Fruit fly (Drosophila melanogaster) whole organism, embryonic: ENCODE results near the gene Prx1.

Experiments
- Adf1 ChIP-seq: fragments of 200-800 bp; sonication (Bioruptor generic); IDR thresholded peaks from 2 replicates; pipeline ENCODE4 v1.3.6; 2022; ENCODE audit warnings: missing biosample characterization, missing genetic modification characterization
- Aef1 ChIP-seq: fragments of 200-800 bp; sonication (Bioruptor generic); IDR thresholded peaks from 3 replicates; pipeline ENCODE4 v1.3.6; 2022; ENCODE audit warnings: missing biosample characterization, missing genetic modification characterization
- B-H1 ChIP-seq: fragments of 200-800 bp; sonication (Bioruptor generic); IDR thresholded peaks from 3 replicates; pipeline ENCODE4 v1.3.6; 2022; ENCODE audit warnings: missing biosample characterization, missing genetic modification characterization
- CG10321 ChIP-seq: fragments of 200-800 bp; sonication (Bioruptor generic); IDR thresholded peaks from 2 replicates; pipeline ENCODE4 v1.3.6; 2022; ENCODE audit warnings: missing biosample characterization, missing genetic modification characterization
- CG10565 ChIP-seq: fragments of 200-800 bp; sonication (Bioruptor generic); optimal IDR thresholded peaks from 3 replicates; lab custom pipeline; 2016; ENCODE audit warnings: missing biosample characterization, mild to moderate bottlenecking, missing genetic modification characterization
- CG10654 ChIP-seq: fragments of 200-800 bp; sonication (Bioruptor generic); optimal IDR thresholded peaks from 2 replicates; lab custom pipeline; 2016; ENCODE audit warnings: missing biosample characterization, missing genetic modification characterization
- CG11398 ChIP-seq: fragments of 200-800 bp; sonication (Bioruptor generic); optimal IDR thresholded peaks from 2 replicates; lab custom pipeline; 2016; ENCODE audit warnings: missing biosample characterization, missing genetic modification characterization
- CG11695 ChIP-seq: fragments of 200-800 bp; sonication (Bioruptor generic); IDR thresholded peaks from 3 replicates; pipeline ENCODE4 v1.3.6; 2022; ENCODE audit warnings: missing biosample characterization, missing genetic modification characterization
- CG13775 ChIP-seq: fragments of 200-800 bp; sonication (Bioruptor generic); optimal IDR thresholded peaks from 3 replicates; lab custom pipeline; 2017; ENCODE audit warnings: missing biosample characterization, mild to moderate bottlenecking, missing genetic modification characterization
- CG14050 ChIP-seq: fragments of 200-800 bp; sonication (Bioruptor generic); IDR thresholded peaks from 3 replicates; pipeline ENCODE4 v1.3.6; 2022; ENCODE audit warnings: missing biosample characterization, missing genetic modification characterization
- CG15073 ChIP-seq: fragments of 200-800 bp; sonication (Bioruptor generic); optimal IDR thresholded peaks from 2 replicates; lab custom pipeline; 2016; ENCODE audit warnings: missing biosample characterization, missing genetic modification characterization
- CG15479 ChIP-seq: fragments of 200-800 bp; sonication (Bioruptor generic); optimal IDR thresholded peaks from 3 replicates; lab custom pipeline; 2019; ENCODE audit warnings: missing biosample characterization, mild to moderate bottlenecking, missing genetic modification characterization, moderate library complexity
- CG17359 ChIP-seq: fragments of 200-800 bp; sonication (Bioruptor generic); optimal IDR thresholded peaks from 3 replicates; lab custom pipeline; 2018; ENCODE audit warnings: missing biosample characterization, mild to moderate bottlenecking, missing genetic modification characterization, moderate library complexity
- CG17568 ChIP-seq: fragments of 200-800 bp; sonication (Bioruptor generic); optimal IDR thresholded peaks from 2 replicates; lab custom pipeline; 2018; ENCODE audit warnings: missing biosample characterization, mild to moderate bottlenecking, missing genetic modification characterization, moderate library complexity
- CG1792 ChIP-seq: fragments of 200-800 bp; sonication (Bioruptor generic); optimal IDR thresholded peaks from 2 replicates; lab custom pipeline; 2016; ENCODE audit warnings: missing biosample characterization, missing genetic modification characterization
- CG31388 ChIP-seq: fragments of 200-800 bp; sonication (Bioruptor generic); optimal IDR thresholded peaks from 2 replicates; lab custom pipeline; 2016; ENCODE audit warnings: missing biosample characterization, missing genetic modification characterization
- CG3281 ChIP-seq: fragments of 200-800 bp; sonication (Bioruptor generic); optimal IDR thresholded peaks from 3 replicates; lab custom pipeline; 2017; ENCODE audit warnings: missing biosample characterization, mild to moderate bottlenecking, missing genetic modification characterization
- CG3847 ChIP-seq: fragments of 200-800 bp; sonication (Bioruptor generic); IDR thresholded peaks from 2 replicates; pipeline ENCODE4 v1.3.6; 2022; ENCODE audit warnings: missing biosample characterization, missing genetic modification characterization
- CG4617 ChIP-seq: fragments of 200-800 bp; sonication (Bioruptor generic); optimal IDR thresholded peaks from 3 replicates; lab custom pipeline; 2016; ENCODE audit warnings: missing biosample characterization, missing genetic modification characterization, borderline replicate concordance
- CG4707 ChIP-seq: fragments of 200-800 bp; sonication (Bioruptor generic); optimal IDR thresholded peaks from 2 replicates; lab custom pipeline; 2018; ENCODE audit warnings: missing biosample characterization, mild to moderate bottlenecking, missing genetic modification characterization, moderate library complexity
- CG6254 ChIP-seq: fragments of 200-800 bp; sonication (Bioruptor generic); optimal IDR thresholded peaks from 3 replicates; lab custom pipeline; 2017; ENCODE audit warnings: mild to moderate bottlenecking, missing biosample characterization, missing genetic modification reagents, missing genetic modification characterization
- CG6854 ChIP-seq: fragments of 200-800 bp; sonication (Bioruptor generic); optimal IDR thresholded peaks from 3 replicates; lab custom pipeline; 2017; ENCODE audit warnings: missing biosample characterization, mild to moderate bottlenecking, missing genetic modification characterization
- CG7786 ChIP-seq: fragments of 200-800 bp; sonication (Bioruptor generic); optimal IDR thresholded peaks from 2 replicates; lab custom pipeline; 2016; ENCODE audit warnings: missing biosample characterization, missing genetic modification characterization
- CG9437 ChIP-seq: fragments of 200-800 bp; sonication (Bioruptor generic); optimal IDR thresholded peaks from 2 replicates; lab custom pipeline; 2018; ENCODE audit warnings: missing biosample characterization, mild to moderate bottlenecking, missing genetic modification characterization
- D19B ChIP-seq: fragments of 200-800 bp; sonication (Bioruptor generic); optimal IDR thresholded peaks from 2 replicates; lab custom pipeline; 2017; ENCODE audit warnings: missing biosample characterization, mild to moderate bottlenecking, missing genetic modification characterization
- Fer3 ChIP-seq: fragments of 200-800 bp; sonication (Bioruptor generic); optimal IDR thresholded peaks from 2 replicates; lab custom pipeline; 2018; ENCODE audit warnings: missing biosample characterization, mild to moderate bottlenecking, missing genetic modification characterization, moderate library complexity
- H15 ChIP-seq: fragments of 200-800 bp; sonication (Bioruptor generic); IDR thresholded peaks from 3 replicates; pipeline ENCODE4 v1.3.6; 2022; ENCODE audit warnings: missing biosample characterization, missing genetic modification characterization
- HLH4C ChIP-seq: fragments of 200-800 bp; sonication (Bioruptor generic); IDR thresholded peaks from 3 replicates; pipeline ENCODE4 v1.3.6; 2022; ENCODE audit warnings: missing biosample characterization, missing genetic modification characterization; ENCODE audit not compliant: partially characterized antibody
- Hmr ChIP-seq: fragments of 200-800 bp; sonication (Bioruptor generic); optimal IDR thresholded peaks from 3 replicates; lab custom pipeline; 2017; ENCODE audit warnings: mild to moderate bottlenecking, missing biosample characterization, missing genetic modification reagents, missing genetic modification characterization
- MESR4 ChIP-seq: fragments of 200-800 bp; sonication (Bioruptor generic); optimal IDR thresholded peaks from 2 replicates; lab custom pipeline; 2018; ENCODE audit warnings: missing biosample characterization, mild to moderate bottlenecking, missing genetic modification characterization, moderate library complexity
- NK7.1 ChIP-seq: fragments of 200-800 bp; sonication (Bioruptor generic); optimal IDR thresholded peaks from 3 replicates; lab custom pipeline; 2016; ENCODE audit warnings: missing biosample characterization, missing genetic modification characterization
- Nf-YC ChIP-seq: fragments of 200-800 bp; optimal IDR thresholded peaks from 3 replicates; lab custom pipeline; 2019; ENCODE audit warnings: missing biosample characterization, mild to moderate bottlenecking, missing genetic modification characterization, moderate library complexity
- Usf ChIP-seq: fragments of 200-800 bp; sonication (Bioruptor generic); optimal IDR thresholded peaks from 2 replicates; lab custom pipeline; 2017; ENCODE audit warnings: missing genotype, missing biosample characterization, missing genetic modification characterization
- aop ChIP-seq: fragments of 200-800 bp; sonication (Bioruptor generic); IDR thresholded peaks from 2 replicates; pipeline ENCODE4 v1.3.6; 2022; ENCODE audit warnings: missing biosample characterization, missing genetic modification characterization
- btn ChIP-seq: fragments of 200-800 bp; sonication (Bioruptor generic); optimal IDR thresholded peaks from 2 replicates; lab custom pipeline; 2016; ENCODE audit warnings: missing biosample characterization, missing genetic modification characterization
- crc ChIP-seq: fragments of 200-800 bp; sonication (Bioruptor generic); optimal IDR thresholded peaks from 2 replicates; lab custom pipeline; 2016; ENCODE audit warnings: missing biosample characterization, missing genetic modification characterization
- crp ChIP-seq, 2 experiments: fragments of 200-800 bp; sonication (Bioruptor generic); optimal IDR thresholded peaks; 2 replicates in 1 of 2; 3 replicates in 1 of 2; lab custom pipeline; 2017; ENCODE audit warnings: missing biosample characterization in 2 of 2, missing genetic modification characterization in 2 of 2, mild to moderate bottlenecking in 1 of 2, moderate library complexity in 1 of 2
- dpn ChIP-seq, 2 experiments: fragments of 200-800 bp; sonication (Bioruptor generic); optimal IDR thresholded peaks; 3 replicates each; lab custom pipeline; 2016; ENCODE audit warnings: missing biosample characterization in 2 of 2, missing genetic modification characterization in 2 of 2
- gcm ChIP-seq: fragments of 200-800 bp; sonication (Bioruptor generic); optimal IDR thresholded peaks from 2 replicates; lab custom pipeline; 2019; ENCODE audit warnings: missing biosample characterization, mild to moderate bottlenecking, missing genetic modification characterization, moderate library complexity
- hb ChIP-seq: fragments of 200-800 bp; sonication (Bioruptor generic); IDR thresholded peaks from 3 replicates; pipeline ENCODE4 v1.3.6; 2022; ENCODE audit warnings: missing biosample characterization, missing genetic modification characterization; ENCODE audit not compliant: partially characterized antibody
- insv ChIP-seq, 2 experiments: fragments of 200-800 bp; sonication (Bioruptor generic); optimal IDR thresholded peaks; 3 replicates each; lab custom pipeline; 2016 to 2018; ENCODE audit warnings: missing biosample characterization in 2 of 2, missing genetic modification characterization in 2 of 2
- jumu ChIP-seq: fragments of 200-800 bp; sonication (Bioruptor generic); optimal IDR thresholded peaks from 3 replicates; lab custom pipeline; 2016; ENCODE audit warnings: missing biosample characterization, missing genetic modification characterization
- lab ChIP-seq: fragments of 200-800 bp; sonication (Bioruptor generic); optimal IDR thresholded peaks from 3 replicates; lab custom pipeline; 2017; ENCODE audit warnings: missing biosample characterization, missing genetic modification characterization, mild to moderate bottlenecking, moderate library complexity, missing genetic modification reagents
- nmo ChIP-seq: fragments of 200-800 bp; sonication (Bioruptor generic); optimal IDR thresholded peaks from 2 replicates; lab custom pipeline; 2018; ENCODE audit warnings: missing biosample characterization, mild to moderate bottlenecking, missing genetic modification characterization, moderate library complexity
- rib ChIP-seq: fragments of 200-800 bp; sonication (Bioruptor generic); IDR thresholded peaks from 2 replicates; pipeline ENCODE4 v1.3.6; 2022; ENCODE audit warnings: missing biosample characterization, missing genetic modification characterization
- slp2 ChIP-seq: fragments of 200-800 bp; sonication (Bioruptor generic); optimal IDR thresholded peaks from 2 replicates; lab custom pipeline; 2016; ENCODE audit warnings: missing biosample characterization, missing genetic modification characterization
- sna ChIP-seq: fragments of 200-800 bp; sonication (Bioruptor generic); IDR thresholded peaks from 2 replicates; pipeline ENCODE4 v1.3.6; 2022; ENCODE audit warnings: missing biosample characterization, missing genetic modification characterization; ENCODE audit not compliant: partially characterized antibody
- tio ChIP-seq: fragments of 200-800 bp; sonication (Bioruptor generic); optimal IDR thresholded peaks from 2 replicates; lab custom pipeline; 2017; ENCODE audit warnings: missing biosample characterization, missing genetic modification characterization, inconsistent platforms
- vfl ChIP-seq: fragments of 200-800 bp; sonication (Bioruptor generic); optimal IDR thresholded peaks from 2 replicates; lab custom pipeline; 2016; ENCODE audit warnings: missing biosample characterization, missing genetic modification characterization
- wdn ChIP-seq: fragments of 200-800 bp; sonication (Bioruptor generic); IDR thresholded peaks from 2 replicates; pipeline ENCODE4 v1.3.6; 2022; ENCODE audit warnings: missing biosample characterization, missing genetic modification characterization

Prx1 gene

DNA sequence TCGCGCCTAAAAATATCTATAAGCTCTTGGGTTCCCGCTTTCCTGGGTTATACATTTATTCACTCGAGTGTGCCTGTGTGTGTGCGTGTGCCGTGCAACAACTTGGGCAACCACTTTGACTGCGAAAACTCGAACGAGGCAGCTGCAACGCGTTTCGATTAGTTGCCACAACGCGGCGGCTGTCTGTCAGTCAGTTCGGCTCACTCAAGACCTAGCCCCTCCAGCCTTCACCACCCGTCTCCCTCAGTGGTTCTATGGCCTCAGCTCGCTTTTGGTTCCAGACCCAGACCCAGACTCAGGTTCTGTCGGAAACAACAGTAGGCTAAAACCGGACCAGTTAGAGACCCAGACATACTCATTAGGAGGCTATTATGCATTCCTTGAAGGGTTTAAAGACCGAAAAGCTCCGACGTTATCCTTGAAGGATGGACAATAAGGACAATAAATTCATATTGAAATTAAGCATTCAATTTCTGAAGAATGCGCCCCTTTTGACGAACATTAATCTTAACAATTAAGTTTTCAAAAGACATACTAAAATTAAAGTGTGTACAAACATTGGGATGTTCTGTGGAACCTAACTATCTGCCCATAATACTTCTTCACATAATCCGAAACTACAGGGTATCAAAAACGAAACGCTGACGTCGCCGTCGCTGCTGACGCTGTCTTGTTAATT lies 22.7 kb downstream of the Prx1 start (continued):
- no peak for TF ChIP-seq Aef1 (GFP tag; lab: Robert Waterston, UW)
- no peak for TF ChIP-seq aop (GFP tag; lab: Robert Waterston, UW)
- no peak for TF ChIP-seq CG31388 (GFP tag; lab: Kevin White, UChicago)
- no peak for TF ChIP-seq Fer3 (tag; lab: Kevin White, UChicago)
- no peak for TF ChIP-seq gcm
- peak; percentile 22 for TF ChIP-seq CG17359
- no peak for TF ChIP-seq wdn (GFP tag; lab: Robert Waterston, UW)
- TF ChIP-seq tio (GFP tag; lab: Kevin White, UChicago): peak; percentile 54
- TF ChIP-seq CG4617 (GFP tag; lab: Kevin White, UChicago): no peak
- TF ChIP-seq CG10321 (GFP tag; lab: Robert Waterston, UW): no peak
- TF ChIP-seq CG10654 (GFP tag; lab: Kevin White, UChicago): no peak
- peak; percentile 52 for TF ChIP-seq lab (GFP tag; lab: Kevin White, UChicago)
- TF ChIP-seq CG6254 (GFP tag; lab: Kevin White, UChicago): peak; percentile 4
- peak; percentile 46; the same call in 1 of the 3 replicates for TF ChIP-seq CG11695 (GFP tag; lab: Robert Waterston, UW)
- TF ChIP-seq CG17568: no peak
- no peak for TF ChIP-seq hb (GFP tag; lab: Robert Waterston, UW)
- TF ChIP-seq B-H1 (GFP tag; lab: Robert Waterston, UW): no peak
- no peak for TF ChIP-seq vfl (GFP tag; lab: Kevin White, UChicago)
- TF ChIP-seq CG15479 (GFP tag; lab: Kevin White, UChicago): no peak
- no peak for TF ChIP-seq rib (GFP tag; lab: Robert Waterston, UW)
- no peak for TF ChIP-seq sna (GFP tag; lab: Robert Waterston, UW)
- TF ChIP-seq CG14050 (GFP tag; lab: Robert Waterston, UW): no peak
- TF ChIP-seq CG15073 (GFP tag; lab: Kevin White, UChicago): no peak
- TF ChIP-seq Adf1 (GFP tag; lab: Robert Waterston, UW): no peak
- TF ChIP-seq jumu: peak; percentile 36
- TF ChIP-seq CG13775 (GFP tag; lab: Kevin White, UChicago): peak; percentile 47
- TF ChIP-seq crc: no peak
- TF ChIP-seq H15 (GFP tag; lab: Robert Waterston, UW): no peak
- TF ChIP-seq dpn (GFP tag; optimal IDR thresholded peaks at IDR 0.05; lab: Kevin White, UChicago): peak; percentile 39 to 58
- no peak for TF ChIP-seq crp (GFP tag; optimal IDR thresholded peaks at IDR 0.05; lab: Kevin White, UChicago)
- TF ChIP-seq D19B: peak; percentile 88
- TF ChIP-seq insv (GFP tag; optimal IDR thresholded peaks at IDR 0.05; lab: Kevin White, UChicago): no peak
- no peak for TF ChIP-seq CG10565 (GFP tag; lab: Kevin White, UChicago)
- peak; percentile 36 for TF ChIP-seq CG9437 (GFP tag; lab: Kevin White, UChicago)
- TF ChIP-seq CG3281 (GFP tag; lab: Kevin White, UChicago): peak; percentile 35
- TF ChIP-seq Usf: peak; percentile 43
- TF ChIP-seq nmo (GFP tag; lab: Kevin White, UChicago): peak; percentile 75
- TF ChIP-seq CG3847 (GFP tag; lab: Robert Waterston, UW): peak; percentile 38
- TF ChIP-seq CG11398: no peak
- no peak for TF ChIP-seq CG4707 (GFP tag; lab: Kevin White, UChicago)
- TF ChIP-seq Hmr (GFP tag; lab: Kevin White, UChicago): peak; percentile 58
- peak; percentile 44 for TF ChIP-seq NK7.1 (GFP tag; lab: Kevin White, UChicago)
- TF ChIP-seq Nf-YC (tag; lab: Kevin White, UChicago): no peak
- TF ChIP-seq CG7786: peak; percentile 52
- no peak for TF ChIP-seq btn (GFP tag; lab: Kevin White, UChicago)
- TF ChIP-seq MESR4 (GFP tag; lab: Kevin White, UChicago): no peak
- TF ChIP-seq CG1792 (GFP tag; lab: Kevin White, UChicago): peak; percentile 26
- no peak for TF ChIP-seq HLH4C
- no peak for TF ChIP-seq CG6854 (GFP tag; lab: Kevin White, UChicago)
- peak; percentile 64 for TF ChIP-seq slp2
